Worm (Caenorhabditis elegans) whole organism, L4 larva: ENCODE data around the gene W06H8.2.

Source experiments
- D1046.2 ChIP-seq: fragments of 200-800 bp; sonication (Bioruptor generic); IDR thresholded peaks from 2 replicates; pipeline ENCODE4 v1.3.6; 2022; ENCODE audit warnings: missing genetic modification characterization, missing compliant biosample characterization
- F10B5.3 ChIP-seq: sonication (generic microtip); optimal IDR thresholded peaks from 2 replicates; lab custom pipeline; 2016; ENCODE audit warnings: mild to moderate bottlenecking, missing genetic modification characterization, missing compliant biosample characterization
- F37D6.2 ChIP-seq: sonication (generic microtip); optimal IDR thresholded peaks from 2 replicates; lab custom pipeline; 2016; ENCODE audit warnings: mild to moderate bottlenecking, missing genetic modification characterization, missing compliant biosample characterization
- F44E2.7 ChIP-seq: fragments of 200-800 bp; sonication (Bioruptor generic); IDR thresholded peaks from 2 replicates; pipeline ENCODE4 v2.1.2; 2022; ENCODE audit warnings: missing genetic modification characterization, missing compliant biosample characterization
- R02D3.7 ChIP-seq: fragments of 150-350 bp; sonication (generic microtip); optimal IDR thresholded peaks from 3 replicates; lab custom pipeline; 2014; ENCODE audit warnings: missing biosample characterization, missing genetic modification characterization
- T20F7.1 ChIP-seq: fragments of 200-800 bp; sonication (Bioruptor generic); optimal IDR thresholded peaks from 2 replicates; lab custom pipeline; 2018; ENCODE audit warnings: mild to moderate bottlenecking, missing genetic modification characterization, missing compliant biosample characterization
- T26A8.4 ChIP-seq: fragments of 200-800 bp; sonication (Bioruptor generic); IDR thresholded peaks from 2 replicates; pipeline ENCODE4 v1.3.6; 2022; ENCODE audit warnings: missing genetic modification characterization, missing compliant biosample characterization
- Y48G9A.11 ChIP-seq: fragments of 200-800 bp; sonication (Bioruptor generic); IDR thresholded peaks from 2 replicates; pipeline ENCODE4 v1.3.6; 2022; ENCODE audit warnings: missing genetic modification reagents, missing genetic modification characterization, missing compliant biosample characterization
- aha-1 ChIP-seq: fragments of 150-350 bp; peaks from one replicate; lab custom pipeline; 2014; ENCODE audit warnings: missing biosample characterization, missing genetic modification characterization
- aly-2 ChIP-seq: sonication (generic microtip); optimal IDR thresholded peaks from 2 replicates; lab custom pipeline; 2018; ENCODE audit warnings: missing biosample characterization, missing genetic modification characterization
- ama-1 ChIP-seq: fragments of 150-350 bp; optimal IDR thresholded peaks from 2 replicates; lab custom pipeline; 2014; ENCODE audit warnings: inconsistent platforms, mixed read lengths
- attf-4 ChIP-seq: sonication (generic microtip); optimal IDR thresholded peaks from 3 replicates; lab custom pipeline; 2017; ENCODE audit warnings: missing biosample characterization, missing genetic modification characterization
- ceh-20 ChIP-seq: fragments of 200-800 bp; sonication (Bioruptor generic); IDR thresholded peaks from 2 replicates; pipeline ENCODE4 v1.3.6; 2022; ENCODE audit warnings: missing genetic modification reagents, missing genetic modification characterization, missing compliant biosample characterization
- ceh-28 ChIP-seq: fragments of 150-350 bp; optimal IDR thresholded peaks from 2 replicates; lab custom pipeline; 2014; ENCODE audit warnings: missing biosample characterization, missing genetic modification reagents, missing genetic modification characterization
- ceh-82 ChIP-seq: sonication (generic microtip); optimal IDR thresholded peaks from 2 replicates; lab custom pipeline; 2017; ENCODE audit warnings: missing biosample characterization, missing genetic modification characterization
- cey-2 ChIP-seq: sonication (generic microtip); optimal IDR thresholded peaks from 3 replicates; lab custom pipeline; 2017; ENCODE audit warnings: missing genetic modification characterization, mild to moderate bottlenecking, missing compliant biosample characterization, antibody characterized with exemption, borderline replicate concordance; ENCODE audit not compliant: insufficient read depth
- ctbp-1 ChIP-seq: fragments of 200-800 bp; sonication (Bioruptor generic); IDR thresholded peaks from 2 replicates; pipeline ENCODE4 v1.3.6; 2022; ENCODE audit warnings: missing genetic modification reagents, missing genetic modification characterization, missing compliant biosample characterization
- dmd-6 ChIP-seq: fragments of 200-800 bp; sonication (Bioruptor generic); IDR thresholded peaks from 2 replicates; pipeline ENCODE4 v1.3.6; 2022; ENCODE audit warnings: missing genetic modification reagents, missing genetic modification characterization, missing compliant biosample characterization
- dmd-9 ChIP-seq: fragments of 200-800 bp; sonication (Bioruptor generic); IDR thresholded peaks from 2 replicates; pipeline ENCODE4 v1.3.6; 2022; ENCODE audit warnings: missing genetic modification reagents, missing genetic modification characterization, missing compliant biosample characterization
- duxl-1 ChIP-seq: sonication (generic microtip); optimal IDR thresholded peaks from 2 replicates; lab custom pipeline; 2016; ENCODE audit warnings: mild to moderate bottlenecking, missing genetic modification characterization, moderate library complexity, missing compliant biosample characterization; ENCODE audit not compliant: poor library complexity
- dve-1 ChIP-seq: sonication (generic microtip); optimal IDR thresholded peaks from 2 replicates; lab custom pipeline; 2017; ENCODE audit warnings: antibody characterized with exemption, mild to moderate bottlenecking, missing genetic modification characterization, missing compliant biosample characterization; ENCODE audit not compliant: insufficient read depth
- egl-27 ChIP-seq: sonication (generic microtip); optimal IDR thresholded peaks from 3 replicates; lab custom pipeline; 2017; ENCODE audit warnings: missing biosample characterization, missing genetic modification reagents, missing genetic modification characterization
- egl-43 ChIP-seq: fragments of 200-800 bp; sonication (Bioruptor generic); IDR thresholded peaks from 2 replicates; pipeline ENCODE4 v1.3.6; 2022; ENCODE audit warnings: missing genetic modification reagents, missing genetic modification characterization, missing compliant biosample characterization
- fkh-10 ChIP-seq: fragments of 150-350 bp; optimal IDR thresholded peaks from 2 replicates; lab custom pipeline; 2014; ENCODE audit warnings: missing biosample characterization, missing genetic modification reagents, missing genetic modification characterization
- fos-1 ChIP-seq: fragments of 150-350 bp; optimal IDR thresholded peaks from 2 replicates; lab custom pipeline; 2014; ENCODE audit warnings: missing biosample characterization, missing genetic modification characterization
- hlh-11 ChIP-seq: fragments of 200-800 bp; sonication (Bioruptor generic); optimal IDR thresholded peaks from 2 replicates; lab custom pipeline; 2018; ENCODE audit warnings: mild to moderate bottlenecking, missing genetic modification characterization, missing compliant biosample characterization
- hlh-30 ChIP-seq: sonication (generic microtip); optimal IDR thresholded peaks from 2 replicates; lab custom pipeline; 2017; ENCODE audit warnings: antibody characterized with exemption, mild to moderate bottlenecking, missing genetic modification characterization, missing compliant biosample characterization; ENCODE audit not compliant: insufficient read depth
- lim-7 ChIP-seq: fragments of 200-800 bp; sonication (Bioruptor generic); IDR thresholded peaks from 2 replicates; pipeline ENCODE4 v1.3.6; 2022; ENCODE audit warnings: missing genetic modification characterization, missing compliant biosample characterization
- lin-1 ChIP-seq: fragments of 200-800 bp; sonication (Bioruptor generic); IDR thresholded peaks from 2 replicates; pipeline ENCODE4 v1.3.6; 2022; ENCODE audit warnings: missing genetic modification reagents, missing genetic modification characterization, missing compliant biosample characterization
- lin-15B ChIP-seq: fragments of 150-350 bp; sonication (generic microtip); optimal IDR thresholded peaks from 3 replicates; lab custom pipeline; 2014; ENCODE audit warnings: missing biosample characterization, missing genetic modification characterization
- lin-29 ChIP-seq: fragments of 200-800 bp; sonication (Bioruptor generic); IDR thresholded peaks from 2 replicates; pipeline ENCODE4 v1.3.6; 2022; ENCODE audit warnings: missing genetic modification reagents, missing genetic modification characterization, missing compliant biosample characterization
- lin-39 ChIP-seq: fragments of 150-350 bp; optimal IDR thresholded peaks from 2 replicates; lab custom pipeline; 2014; ENCODE audit warnings: missing biosample characterization, missing genetic modification reagents, missing genetic modification characterization
- lir-3 ChIP-seq: sonication (generic microtip); optimal IDR thresholded peaks from 2 replicates; lab custom pipeline; 2016; ENCODE audit warnings: mild to moderate bottlenecking, missing genetic modification characterization, missing compliant biosample characterization
- madf-5 ChIP-seq, 2 experiments: fragments of 200-800 bp; sonication (Bioruptor generic); IDR thresholded peaks; 2 replicates each; pipeline ENCODE4 v1.3.6; 2022; ENCODE audit warnings: missing compliant biosample characterization in 2 of 2, missing genetic modification characterization in 2 of 2
- madf-9 ChIP-seq: fragments of 200-800 bp; sonication (Bioruptor generic); conservative IDR thresholded peaks from 2 replicates; pipeline ENCODE4 v1.3.6; 2022; ENCODE audit warnings: missing genetic modification reagents, missing genetic modification characterization, missing compliant biosample characterization
- mdt-29 ChIP-seq: fragments of 200-800 bp; sonication (Bioruptor generic); IDR thresholded peaks from 2 replicates; pipeline ENCODE4 v1.3.6; 2022; ENCODE audit warnings: missing genetic modification reagents, missing genetic modification characterization, missing compliant biosample characterization
- mxl-2 ChIP-seq: fragments of 200-800 bp; sonication (Bioruptor generic); conservative IDR thresholded peaks from 2 replicates; pipeline ENCODE4 v1.3.6; 2022; ENCODE audit warnings: missing genetic modification reagents, missing genetic modification characterization, missing compliant biosample characterization
- nhr-48 ChIP-seq: sonication (generic microtip); optimal IDR thresholded peaks from 2 replicates; lab custom pipeline; 2016; ENCODE audit warnings: mild to moderate bottlenecking, missing genetic modification characterization, missing compliant biosample characterization
- nhr-6 ChIP-seq: fragments of 150-350 bp; optimal IDR thresholded peaks from 2 replicates; lab custom pipeline; 2014; ENCODE audit warnings: missing biosample characterization, missing genetic modification characterization
- nhr-77 ChIP-seq: fragments of 150-350 bp; optimal IDR thresholded peaks from 2 replicates; lab custom pipeline; 2014; ENCODE audit warnings: missing biosample characterization, missing genetic modification characterization
- pha-4 ChIP-seq, 2 experiments: fragments of 150-350 bp in 1 of 2; fragments of 200-800 bp in 1 of 2; sonication (Bioruptor generic) in 1 of 2; IDR thresholded peaks in 1 of 2; optimal IDR thresholded peaks in 1 of 2; 2 replicates each; pipeline versions ENCODE4 v1.3.6 to Lab custom; 2014 to 2022; ENCODE audit warnings: missing genetic modification characterization in 2 of 2, missing genetic modification reagents in 2 of 2, missing biosample characterization in 1 of 2, missing compliant biosample characterization in 1 of 2
- php-3 ChIP-seq: fragments of 200-800 bp; sonication (Bioruptor generic); IDR thresholded peaks from 2 replicates; pipeline ENCODE4 v1.3.6; 2022; ENCODE audit warnings: missing genetic modification reagents, missing genetic modification characterization, missing compliant biosample characterization
- rbr-2 ChIP-seq: sonication (generic microtip); optimal IDR thresholded peaks from 2 replicates; lab custom pipeline; 2016; ENCODE audit warnings: missing genotype, missing genetic modification characterization, missing compliant biosample characterization
- snpc-4 ChIP-seq: fragments of 150-350 bp; optimal IDR thresholded peaks from 2 replicates; lab custom pipeline; 2014; ENCODE audit warnings: missing biosample characterization, missing genetic modification characterization
- tag-97 ChIP-seq: fragments of 200-800 bp; sonication (Bioruptor generic); IDR thresholded peaks from 2 replicates; pipeline ENCODE4 v1.3.6; 2022; ENCODE audit warnings: missing genetic modification characterization, missing compliant biosample characterization
- tra-1 ChIP-seq: fragments of 200-800 bp; sonication (Bioruptor generic); IDR thresholded peaks from 2 replicates; pipeline ENCODE4 v1.3.6; 2022; ENCODE audit warnings: missing genetic modification reagents, missing genetic modification characterization, missing compliant biosample characterization
- vab-7 ChIP-seq: fragments of 200-800 bp; sonication (Bioruptor generic); IDR thresholded peaks from 2 replicates; pipeline ENCODE4 v1.3.6; 2022; ENCODE audit warnings: missing genetic modification reagents, missing genetic modification characterization, missing compliant biosample characterization
- zip-11 ChIP-seq: fragments of 200-800 bp; sonication (Bioruptor generic); IDR thresholded peaks from 2 replicates; pipeline ENCODE4 v1.3.6; 2022; ENCODE audit warnings: missing genetic modification characterization, missing compliant biosample characterization
- ztf-7 ChIP-seq: fragments of 150-350 bp; optimal IDR thresholded peaks from 2 replicates; lab custom pipeline; 2014; ENCODE audit warnings: missing biosample characterization, missing genetic modification characterization

The W06H8.2 gene

ce11 chrV:6227326-6228246, 21.0 kb downstream of the W06H8.2 start (continued):
- peak; percentile 76 for TF ChIP-seq ceh-28
- TF ChIP-seq mdt-29 (GFP tag; lab: Robert Waterston, UW), result peak; percentile 48; the same call in 1 of the 2 replicates
- TF ChIP-seq T26A8.4, result peak; percentile 87
- TF ChIP-seq pha-4 (GFP tag; IDR thresholded peaks at IDR 0.05; lab: Robert Waterston, UW), result peak; percentile 96
- peak; percentile 41 for TF ChIP-seq pha-4 (tag; optimal IDR thresholded peaks at IDR 0.05; lab: Kevin White, UChicago)
- no peak for TF ChIP-seq D1046.2 (GFP tag; lab: Robert Waterston, UW)
- TF ChIP-seq ztf-7 (tag; lab: Kevin White, UChicago), result peak; percentile 13
- no peak for TF ChIP-seq tag-97 (GFP tag; lab: Robert Waterston, UW)
- no peak for TF ChIP-seq F44E2.7
- no peak for TF ChIP-seq lir-3
- peak; percentile 74; the same call in 1 of the 2 replicates for TF ChIP-seq madf-9
- TF ChIP-seq dve-1 (tag; lab: Kevin White, UChicago), result peak; percentile 97
- TF ChIP-seq fkh-10, result peak; percentile 93
- peak; percentile 72 for TF ChIP-seq fos-1 (tag; lab: Kevin White, UChicago)
- TF ChIP-seq lin-15B (tag; lab: Kevin White, UChicago), result no peak
- TF ChIP-seq lim-7 (GFP tag; lab: Robert Waterston, UW), result no peak
- TF ChIP-seq lin-39 (tag; lab: Kevin White, UChicago), result no peak
- no peak for TF ChIP-seq ceh-82 (tag; lab: Kevin White, UChicago)
- TF ChIP-seq dmd-9, result no peak
- no peak for TF ChIP-seq zip-11 (GFP tag; lab: Robert Waterston, UW)
- peak; percentile 1 for TF ChIP-seq cey-2 (tag; lab: Kevin White, UChicago)
- peak; percentile 90 for TF ChIP-seq tra-1 (GFP tag; lab: Robert Waterston, UW)
- no peak for TF ChIP-seq attf-4 (tag; lab: Kevin White, UChicago)
- no peak for TF ChIP-seq aly-2 (tag; lab: Kevin White, UChicago)
- peak; percentile 91 for TF ChIP-seq lin-1 (GFP tag; lab: Robert Waterston, UW)
- peak; percentile 71 for TF ChIP-seq php-3
- TF ChIP-seq nhr-77 (tag; lab: Kevin White, UChicago), result peak; percentile 13
- peak; percentile 98 for TF ChIP-seq aha-1 (tag; lab: Kevin White, UChicago)
- TF ChIP-seq ceh-20 (GFP tag; lab: Robert Waterston, UW), result peak; percentile 91
- peak; percentile 97 for TF ChIP-seq ctbp-1 (GFP tag; lab: Robert Waterston, UW)
- TF ChIP-seq lin-29 (GFP tag; lab: Robert Waterston, UW), result no peak; the same call in 1 of the 2 replicates
- peak; percentile 64; the same call in 1 of the 2 replicates for TF ChIP-seq mxl-2
- TF ChIP-seq hlh-30 (tag; lab: Kevin White, UChicago), result peak; percentile 97
- TF ChIP-seq F10B5.3 (tag; lab: Kevin White, UChicago), result peak; percentile 22
- TF ChIP-seq duxl-1, result no peak
- TF ChIP-seq dmd-6 (GFP tag; lab: Robert Waterston, UW), result peak; percentile 95
- peak; percentile 66 for TF ChIP-seq egl-27 (tag; lab: Kevin White, UChicago)
- peak; percentile 99 for TF ChIP-seq hlh-11 (tag; lab: Kevin White, UChicago)
- TF ChIP-seq rbr-2 (tag; lab: Kevin White, UChicago), result peak; percentile 96
- TF ChIP-seq F37D6.2, result peak; percentile 86
- TF ChIP-seq snpc-4 (tag; lab: Kevin White, UChicago), result no peak
- no peak; a peak in 1 of 4 replicates for TF ChIP-seq madf-5 (GFP tag; IDR thresholded peaks at IDR 0.05; lab: Robert Waterston, UW)
- peak; percentile 96 for TF ChIP-seq nhr-48 (tag; lab: Kevin White, UChicago)
- peak; percentile 99 for TF ChIP-seq ama-1 (lab: Kevin White, UChicago)
- TF ChIP-seq nhr-6 (tag; lab: Kevin White, UChicago), result peak; percentile 90
- no peak for TF ChIP-seq R02D3.7 (tag; lab: Kevin White, UChicago)
- no peak for TF ChIP-seq Y48G9A.11 (GFP tag; lab: Robert Waterston, UW)
- peak; percentile 6 for TF ChIP-seq T20F7.1 (GFP tag; lab: Kevin White, UChicago)
- peak; percentile 88 for TF ChIP-seq egl-43
- no peak for TF ChIP-seq vab-7 (GFP tag; lab: Robert Waterston, UW)
